Worm (Caenorhabditis elegans) whole organism, young adult: ENCODE results near the gene C05E11.3.
A peak's percentile ranks its signal among the peaks of the same experiment; 100 is the strongest.

Source experiments
- B0035.1 ChIP-seq: sonication (generic microtip); optimal IDR thresholded peaks from 2 replicates; lab custom pipeline; 2016; ENCODE audit warnings: missing genetic modification characterization, mild to moderate bottlenecking, missing compliant biosample characterization, missing genotype, missing genetic modification reagents
- B0261.1 ChIP-seq: sonication (generic microtip); optimal IDR thresholded peaks from 2 replicates; lab custom pipeline; 2016; ENCODE audit warnings: mild to moderate bottlenecking, missing genetic modification characterization, moderate library complexity, missing compliant biosample characterization
- C17E4.6 ChIP-seq: fragments of 200-800 bp; sonication (Bioruptor generic); IDR thresholded peaks from 2 replicates; pipeline ENCODE4 v1.3.6; 2022; ENCODE audit warnings: missing genetic modification reagents, missing genetic modification characterization, missing compliant biosample characterization
- F23B12.7 ChIP-seq: sonication (generic microtip); optimal IDR thresholded peaks from 2 replicates; lab custom pipeline; 2017; ENCODE audit warnings: missing genetic modification characterization, mild to moderate bottlenecking, missing compliant biosample characterization, antibody characterized with exemption, moderate library complexity; ENCODE audit not compliant: insufficient read depth
- F37B4.10 ChIP-seq: fragments of 200-800 bp; sonication (Bioruptor generic); IDR thresholded peaks from 2 replicates; pipeline ENCODE4 v1.3.6; 2022; ENCODE audit warnings: missing genetic modification characterization, missing compliant biosample characterization
- K11D2.4 ChIP-seq: fragments of 200-800 bp; sonication (Bioruptor generic); IDR thresholded peaks from 2 replicates; pipeline ENCODE4 v1.3.6; 2022; ENCODE audit warnings: missing genetic modification reagents, missing genetic modification characterization, missing compliant biosample characterization
- T07F8.4 ChIP-seq: sonication (generic microtip); optimal IDR thresholded peaks from 2 replicates; lab custom pipeline; 2016; ENCODE audit warnings: mild to moderate bottlenecking, missing genetic modification characterization, moderate library complexity, missing compliant biosample characterization
- Y53F4B.3 ChIP-seq: fragments of 200-800 bp; sonication (Bioruptor generic); IDR thresholded peaks from 2 replicates; pipeline ENCODE4 v1.3.6; 2022; ENCODE audit warnings: missing genetic modification reagents, missing genetic modification characterization, missing compliant biosample characterization
- Y95B8A.8 ChIP-seq: fragments of 200-800 bp; sonication (Bioruptor generic); IDR thresholded peaks from 2 replicates; pipeline ENCODE4 v1.3.6; 2022; ENCODE audit warnings: missing genetic modification reagents, missing genetic modification characterization, missing compliant biosample characterization
- akir-1 ChIP-seq: fragments of 200-800 bp; sonication (Bioruptor generic); optimal IDR thresholded peaks from 2 replicates; lab custom pipeline; 2018; ENCODE audit warnings: mild to moderate bottlenecking, missing genetic modification characterization, moderate library complexity, missing compliant biosample characterization
- atf-7 ChIP-seq: sonication (generic microtip); optimal IDR thresholded peaks from 2 replicates; lab custom pipeline; 2017; ENCODE audit warnings: mild to moderate bottlenecking, missing genetic modification characterization, missing compliant biosample characterization
- athp-1 ChIP-seq: sonication (generic microtip); optimal IDR thresholded peaks from 2 replicates; lab custom pipeline; 2017; ENCODE audit warnings: mild to moderate bottlenecking, missing genetic modification characterization, missing compliant biosample characterization
- attf-5 ChIP-seq: fragments of 200-800 bp; sonication (Bioruptor generic); optimal IDR thresholded peaks from 2 replicates; lab custom pipeline; 2018; ENCODE audit warnings: mild to moderate bottlenecking, missing genetic modification characterization, missing compliant biosample characterization
- attf-6 ChIP-seq: fragments of 200-800 bp; sonication (Bioruptor generic); IDR thresholded peaks from 2 replicates; pipeline ENCODE4 v1.3.6; 2022; ENCODE audit warnings: missing genetic modification reagents, missing genetic modification characterization, missing compliant biosample characterization
- cebp-1 ChIP-seq, 2 experiments: fragments of 200-800 bp in 1 of 2; sonication (Bioruptor generic) in 1 of 2; sonication (generic microtip) in 1 of 2; IDR thresholded peaks in 1 of 2; optimal IDR thresholded peaks in 1 of 2; 2 replicates each; pipeline versions ENCODE4 v1.3.6 to Lab custom; 2017 to 2022; ENCODE audit warnings: missing compliant biosample characterization in 2 of 2, missing genetic modification characterization in 2 of 2, mild to moderate bottlenecking in 1 of 2, missing genetic modification reagents in 1 of 2, moderate library complexity in 1 of 2
- ceh-27 ChIP-seq: fragments of 200-800 bp; sonication (Bioruptor generic); optimal IDR thresholded peaks from 2 replicates; lab custom pipeline; 2018; ENCODE audit warnings: mild to moderate bottlenecking, missing genetic modification characterization, moderate library complexity, missing compliant biosample characterization
- ceh-79 ChIP-seq: sonication (generic microtip); optimal IDR thresholded peaks from 2 replicates; lab custom pipeline; 2017; ENCODE audit warnings: mild to moderate bottlenecking, missing genetic modification characterization, missing compliant biosample characterization
- die-1 ChIP-seq: sonication (generic microtip); optimal IDR thresholded peaks from 2 replicates; lab custom pipeline; 2016; ENCODE audit warnings: missing genotype, mild to moderate bottlenecking, missing genetic modification characterization, missing compliant biosample characterization
- dox-1 ChIP-seq: fragments of 200-800 bp; sonication (Bioruptor generic); IDR thresholded peaks from 2 replicates; pipeline ENCODE4 v1.3.6; 2022; ENCODE audit warnings: missing genetic modification reagents, missing genetic modification characterization, missing compliant biosample characterization
- dpff-1 ChIP-seq: sonication (generic microtip); optimal IDR thresholded peaks from 2 replicates; lab custom pipeline; 2017; ENCODE audit warnings: mild to moderate bottlenecking, missing genetic modification characterization, missing compliant biosample characterization
- egl-18 ChIP-seq: fragments of 200-800 bp; sonication (Bioruptor generic); IDR thresholded peaks from 2 replicates; pipeline ENCODE4 v1.3.6; 2022; ENCODE audit warnings: missing genetic modification reagents, missing genetic modification characterization, missing compliant biosample characterization
- egl-44 ChIP-seq: fragments of 200-800 bp; sonication (Bioruptor generic); IDR thresholded peaks from 2 replicates; pipeline ENCODE4 v1.3.6; 2022; ENCODE audit warnings: missing genetic modification reagents, missing genetic modification characterization, missing compliant biosample characterization
- ets-4 ChIP-seq: fragments of 200-800 bp; sonication (Bioruptor generic); optimal IDR thresholded peaks from 2 replicates; lab custom pipeline; 2018; ENCODE audit warnings: mild to moderate bottlenecking, missing genetic modification characterization, missing compliant biosample characterization
- hlh-26 ChIP-seq: fragments of 200-800 bp; sonication (Bioruptor generic); conservative IDR thresholded peaks from 2 replicates; pipeline ENCODE4 v1.3.6; 2022; ENCODE audit warnings: missing genetic modification reagents, missing genetic modification characterization, missing compliant biosample characterization
- hmg-1.2 ChIP-seq: fragments of 200-800 bp; sonication (Bioruptor generic); IDR thresholded peaks from 2 replicates; pipeline ENCODE4 v1.3.6; 2022; ENCODE audit warnings: missing genetic modification reagents, missing genetic modification characterization, missing compliant biosample characterization
- hrde-1 ChIP-seq: sonication (generic microtip); optimal IDR thresholded peaks from 2 replicates; lab custom pipeline; 2016; ENCODE audit warnings: missing genetic modification characterization, mild to moderate bottlenecking, missing compliant biosample characterization, moderate library complexity, missing genotype, missing genetic modification reagents, borderline replicate concordance
- lin-26 ChIP-seq: fragments of 200-800 bp; sonication (Bioruptor generic); IDR thresholded peaks from 2 replicates; pipeline ENCODE4 v1.3.6; 2022; ENCODE audit warnings: missing genetic modification reagents, missing genetic modification characterization, missing compliant biosample characterization
- lin-40 ChIP-seq: sonication (generic microtip); optimal IDR thresholded peaks from 2 replicates; lab custom pipeline; 2016; ENCODE audit warnings: missing genetic modification characterization, mild to moderate bottlenecking, missing compliant biosample characterization, missing genotype, missing genetic modification reagents
- madf-10 ChIP-seq: sonication (generic microtip); optimal IDR thresholded peaks from 2 replicates; lab custom pipeline; 2016; ENCODE audit warnings: mild to moderate bottlenecking, missing genetic modification characterization, missing compliant biosample characterization
- madf-3 ChIP-seq: fragments of 200-800 bp; sonication (Bioruptor generic); IDR thresholded peaks from 2 replicates; pipeline ENCODE4 v1.3.6; 2022; ENCODE audit warnings: missing genetic modification reagents, missing genetic modification characterization, missing compliant biosample characterization
- madf-6 ChIP-seq: fragments of 200-800 bp; sonication (Bioruptor generic); IDR thresholded peaks from 2 replicates; pipeline ENCODE4 v1.3.6; 2022; ENCODE audit warnings: missing genetic modification reagents, missing genetic modification characterization, missing compliant biosample characterization
- mcd-1 ChIP-seq: fragments of 200-800 bp; sonication (Bioruptor generic); IDR thresholded peaks from 2 replicates; pipeline ENCODE4 v1.3.6; 2022; ENCODE audit warnings: missing genetic modification reagents, missing genetic modification characterization, missing compliant biosample characterization
- mes-4 ChIP-seq: sonication (generic microtip); optimal IDR thresholded peaks from 2 replicates; lab custom pipeline; 2016; ENCODE audit warnings: missing genotype, missing genetic modification characterization, missing compliant biosample characterization
- nfyb-1 ChIP-seq: fragments of 200-800 bp; sonication (Bioruptor generic); IDR thresholded peaks from 2 replicates; pipeline ENCODE4 v1.3.6; 2022; ENCODE audit warnings: missing genetic modification reagents, missing genetic modification characterization, missing compliant biosample characterization
- nhr-120 ChIP-seq: fragments of 200-800 bp; sonication (Bioruptor generic); IDR thresholded peaks from 2 replicates; pipeline ENCODE4 v1.3.6; 2022; ENCODE audit warnings: missing genetic modification characterization, missing compliant biosample characterization
- nhr-80 ChIP-seq: sonication (generic microtip); optimal IDR thresholded peaks from 2 replicates; lab custom pipeline; 2016; ENCODE audit warnings: missing genetic modification characterization, missing compliant biosample characterization
- pbrm-1 ChIP-seq: fragments of 200-800 bp; sonication (Bioruptor generic); IDR thresholded peaks from 2 replicates; pipeline ENCODE4 v1.3.6; 2022; ENCODE audit warnings: missing genetic modification reagents, missing genetic modification characterization, missing compliant biosample characterization
- pha-4 ChIP-seq: fragments of 150-350 bp; sonication (generic microtip); optimal IDR thresholded peaks from 2 replicates; lab custom pipeline; 2014; ENCODE audit warnings: missing biosample characterization, missing genetic modification reagents, missing genetic modification characterization
- sdz-38 ChIP-seq: sonication (generic microtip); optimal IDR thresholded peaks from 2 replicates; lab custom pipeline; 2016; ENCODE audit warnings: missing genotype, missing genetic modification characterization, missing compliant biosample characterization
- sea-2 ChIP-seq: fragments of 200-800 bp; sonication (Bioruptor generic); IDR thresholded peaks from 2 replicates; pipeline ENCODE4 v1.3.6; 2022; ENCODE audit warnings: missing genetic modification characterization, missing compliant biosample characterization
- snpc-1.1 ChIP-seq: sonication (generic microtip); optimal IDR thresholded peaks from 2 replicates; lab custom pipeline; 2017; ENCODE audit warnings: missing genetic modification characterization, mild to moderate bottlenecking, missing compliant biosample characterization, antibody characterized with exemption, moderate library complexity, missing genotype, missing genetic modification reagents; ENCODE audit not compliant: insufficient read depth
- snpc-4 ChIP-seq, 5 experiments: fragments of 150-350 bp in 1 of 5; sonication (generic microtip) in 4 of 5; optimal IDR thresholded peaks; 2 replicates each; lab custom pipeline; 2014 to 2018; ENCODE audit warnings: missing genetic modification characterization in 5 of 5, missing biosample characterization in 3 of 5, antibody characterized with exemption in 2 of 5, mild to moderate bottlenecking in 2 of 5, missing compliant biosample characterization in 2 of 5, missing genotype in 2 of 5, moderate library complexity in 2 of 5, missing genetic modification reagents in 1 of 5
- sptf-2 ChIP-seq: fragments of 200-800 bp; sonication (Bioruptor generic); optimal IDR thresholded peaks from 2 replicates; lab custom pipeline; 2018; ENCODE audit warnings: mild to moderate bottlenecking, missing genetic modification characterization, missing compliant biosample characterization
- unc-130 ChIP-seq: sonication (generic microtip); optimal IDR thresholded peaks from 2 replicates; lab custom pipeline; 2016; ENCODE audit warnings: missing genetic modification reagents, missing genetic modification characterization, missing compliant biosample characterization
- zfh-2 ChIP-seq: fragments of 200-800 bp; sonication (Bioruptor generic); conservative IDR thresholded peaks from 2 replicates; pipeline ENCODE4 v1.3.6; 2022; ENCODE audit warnings: missing genetic modification reagents, missing genetic modification characterization, missing compliant biosample characterization
- ztf-22 ChIP-seq: fragments of 200-800 bp; sonication (Bioruptor generic); optimal IDR thresholded peaks from 2 replicates; lab custom pipeline; 2018; ENCODE audit warnings: mild to moderate bottlenecking, missing genetic modification characterization, moderate library complexity, missing compliant biosample characterization
- ztf-26 ChIP-seq: sonication (generic microtip); optimal IDR thresholded peaks from 2 replicates; lab custom pipeline; 2017; ENCODE audit warnings: missing genetic modification characterization, missing compliant biosample characterization

The C05E11.3 gene

DNA sequence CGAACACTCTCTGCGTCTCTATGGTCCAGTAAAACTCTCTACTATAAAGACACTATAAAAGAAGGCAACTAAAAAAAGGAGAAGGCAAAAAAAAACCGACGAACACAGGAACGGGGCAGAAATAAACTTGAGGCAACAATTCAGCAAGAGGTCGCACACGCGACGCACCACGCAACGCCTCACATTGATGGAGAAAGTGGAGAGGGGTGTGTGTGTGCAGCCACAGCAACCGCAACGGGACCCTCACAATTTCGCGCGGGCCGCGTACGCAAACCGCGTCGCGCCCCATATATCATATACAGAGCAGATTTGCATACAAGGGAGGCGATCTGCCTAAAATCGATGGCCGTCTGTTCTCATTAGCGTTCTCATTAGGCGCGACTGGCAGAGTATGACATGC lies 38.8 kb downstream of the C05E11.3 start:
- no peak for TF ChIP-seq ztf-22
- no peak for TF ChIP-seq ceh-79 (tag; lab: Kevin White, UChicago)
- TF ChIP-seq die-1 (tag; lab: Kevin White, UChicago): peak; percentile 20
- TF ChIP-seq sea-2 (GFP tag; lab: Robert Waterston, UW): no peak
- no peak for TF ChIP-seq T07F8.4
- TF ChIP-seq F37B4.10 (GFP tag; lab: Robert Waterston, UW): no peak
- TF ChIP-seq egl-44 (GFP tag; lab: Robert Waterston, UW): 0 out of 2 replicates have a peak, but pooled peaks have one; percentile 35
- TF ChIP-seq B0035.1: no peak
- TF ChIP-seq nhr-120 (GFP tag; lab: Robert Waterston, UW): no peak
- TF ChIP-seq madf-6 (GFP tag; lab: Robert Waterston, UW): no peak
- TF ChIP-seq F23B12.7 (tag; lab: Kevin White, UChicago): no peak
- no peak for TF ChIP-seq akir-1
- TF ChIP-seq athp-1 (tag; lab: Kevin White, UChicago): no peak
- TF ChIP-seq snpc-4 (GFP tag; optimal IDR thresholded peaks at IDR 0.05; lab: Kevin White, UChicago): no peak
- no peak for TF ChIP-seq snpc-4 (tag; optimal IDR thresholded peaks at IDR 0.05; lab: Kevin White, UChicago)
- no peak for TF ChIP-seq nhr-80 (tag; lab: Kevin White, UChicago)
- TF ChIP-seq pbrm-1 (GFP tag; lab: Robert Waterston, UW): 0 out of 2 replicates have a peak, but pooled peaks have one; percentile 33
- peak; percentile 83 for TF ChIP-seq zfh-2
- TF ChIP-seq atf-7 (tag; lab: Kevin White, UChicago): no peak
- 0 out of 2 replicates have a peak, but pooled peaks have one; percentile 30 for TF ChIP-seq cebp-1 (GFP tag; IDR thresholded peaks at IDR 0.05; lab: Robert Waterston, UW)
- TF ChIP-seq cebp-1 (tag; optimal IDR thresholded peaks at IDR 0.05; lab: Kevin White, UChicago): peak; percentile 55
- TF ChIP-seq C17E4.6 (GFP tag; lab: Robert Waterston, UW): 0 out of 2 replicates have a peak, but pooled peaks have one; percentile 33
- peak; percentile 0 for TF ChIP-seq ets-4 (GFP tag; lab: Kevin White, UChicago)
- no peak for TF ChIP-seq B0261.1
- TF ChIP-seq mes-4 (tag; lab: Kevin White, UChicago): no peak
- no peak for TF ChIP-seq pha-4 (tag; lab: Kevin White, UChicago)
- TF ChIP-seq hlh-26: 0 out of 2 replicates have a peak, but pooled peaks have one; percentile 57
- no peak for TF ChIP-seq Y53F4B.3 (GFP tag; lab: Robert Waterston, UW)
- TF ChIP-seq sdz-38 (tag; lab: Kevin White, UChicago): no peak
- TF ChIP-seq lin-26 (GFP tag; lab: Robert Waterston, UW): 0 out of 2 replicates have a peak, but pooled peaks have one; percentile 42
- TF ChIP-seq hmg-1.2 (GFP tag; lab: Robert Waterston, UW): peak; percentile 41; the same call in 1 of the 2 replicates
- TF ChIP-seq dpff-1 (tag; lab: Kevin White, UChicago): no peak
- 0 out of 2 replicates have a peak, but pooled peaks have one; percentile 6 for TF ChIP-seq egl-18
- TF ChIP-seq ztf-26 (tag; lab: Kevin White, UChicago): peak; percentile 4
- peak; percentile 91 for TF ChIP-seq madf-3
- TF ChIP-seq attf-5 (GFP tag; lab: Kevin White, UChicago): peak; percentile 52
- TF ChIP-seq Y95B8A.8 (GFP tag; lab: Robert Waterston, UW): no peak
- peak; percentile 93 for TF ChIP-seq madf-10 (tag; lab: Kevin White, UChicago)
- TF ChIP-seq unc-130 (GFP tag; lab: Kevin White, UChicago): no peak
- peak; percentile 27 for TF ChIP-seq ceh-27
- peak; percentile 54; the same call in 1 of the 2 replicates for TF ChIP-seq nfyb-1
- 0 out of 2 replicates have a peak, but pooled peaks have one; percentile 42 for TF ChIP-seq K11D2.4 (GFP tag; lab: Robert Waterston, UW)
- TF ChIP-seq dox-1: peak; percentile 47; the same call in 1 of the 2 replicates
- no peak for TF ChIP-seq snpc-1.1 (tag; lab: Kevin White, UChicago)
- peak; percentile 44; the same call in 1 of the 2 replicates for TF ChIP-seq mcd-1
- TF ChIP-seq attf-6 (GFP tag; lab: Robert Waterston, UW): no peak
- no peak for TF ChIP-seq sptf-2 (GFP tag; lab: Kevin White, UChicago)
- TF ChIP-seq lin-40 (tag; lab: Kevin White, UChicago): peak; percentile 27
- TF ChIP-seq hrde-1 (tag; lab: Kevin White, UChicago): no peak
